Fruit fly (Drosophila melanogaster) whole organism, embryonic: ENCODE measurements around the gene Tasp1.

Source experiments
- Aef1 ChIP-seq: fragments of 200-800 bp; sonication (Bioruptor generic); IDR thresholded peaks from 3 replicates; pipeline ENCODE4 v1.3.6; 2022; ENCODE audit warnings: missing biosample characterization, missing genetic modification characterization
- Atf6 ChIP-seq: fragments of 200-800 bp; sonication (Bioruptor generic); IDR thresholded peaks from 2 replicates; pipeline ENCODE4 v1.3.6; 2022; ENCODE audit warnings: missing biosample characterization, missing genetic modification characterization
- Awh ChIP-seq: fragments of 200-800 bp; sonication (Bioruptor generic); IDR thresholded peaks from 2 replicates; pipeline ENCODE4, ENCODE4 v1.3.6; 2022; ENCODE audit warnings: missing biosample characterization, missing genetic modification characterization
- B-H1 ChIP-seq: fragments of 200-800 bp; sonication (Bioruptor generic); IDR thresholded peaks from 3 replicates; pipeline ENCODE4 v1.3.6; 2022; ENCODE audit warnings: missing biosample characterization, missing genetic modification characterization
- Bteb2 ChIP-seq: fragments of 200-800 bp; sonication (Bioruptor generic); optimal IDR thresholded peaks from 2 replicates; lab custom pipeline; 2016; ENCODE audit warnings: missing biosample characterization, missing genetic modification characterization
- C15 ChIP-seq: fragments of 200-800 bp; sonication (Bioruptor generic); IDR thresholded peaks from 3 replicates; pipeline ENCODE4 v1.3.6; 2022; ENCODE audit warnings: missing biosample characterization, missing genetic modification characterization
- CG11456 ChIP-seq: fragments of 200-800 bp; sonication (Bioruptor generic); IDR thresholded peaks from 3 replicates; pipeline ENCODE4 v1.3.6; 2022; ENCODE audit warnings: missing biosample characterization, missing genetic modification characterization
- CG12391 ChIP-seq: fragments of 200-800 bp; sonication (Bioruptor generic); optimal IDR thresholded peaks from 3 replicates; lab custom pipeline; 2018; ENCODE audit warnings: missing biosample characterization, mild to moderate bottlenecking, missing genetic modification characterization, moderate library complexity
- CG12744 ChIP-seq: fragments of 200-800 bp; sonication (Bioruptor generic); optimal IDR thresholded peaks from 2 replicates; lab custom pipeline; 2016; ENCODE audit warnings: missing biosample characterization, missing genetic modification characterization
- CG15011 ChIP-seq: fragments of 200-800 bp; sonication (Bioruptor generic); optimal IDR thresholded peaks from 3 replicates; lab custom pipeline; 2018; ENCODE audit warnings: missing biosample characterization, mild to moderate bottlenecking, missing genetic modification characterization
- CG15479 ChIP-seq: fragments of 200-800 bp; sonication (Bioruptor generic); optimal IDR thresholded peaks from 3 replicates; lab custom pipeline; 2019; ENCODE audit warnings: missing biosample characterization, mild to moderate bottlenecking, missing genetic modification characterization, moderate library complexity
- CG15514 ChIP-seq: fragments of 200-800 bp; sonication (Bioruptor generic); optimal IDR thresholded peaks from 3 replicates; lab custom pipeline; 2017; ENCODE audit warnings: missing biosample characterization, missing genetic modification characterization, mild to moderate bottlenecking, moderate library complexity, missing genetic modification reagents
- CG17912 ChIP-seq: fragments of 200-800 bp; sonication (Bioruptor generic); optimal IDR thresholded peaks from 2 replicates; lab custom pipeline; 2018; ENCODE audit warnings: missing biosample characterization, mild to moderate bottlenecking, missing genetic modification characterization
- CG18011 ChIP-seq: fragments of 200-800 bp; sonication (Bioruptor generic); optimal IDR thresholded peaks from 2 replicates; lab custom pipeline; 2017; ENCODE audit warnings: missing biosample characterization, missing genetic modification characterization, mild to moderate bottlenecking, moderate library complexity, missing genotype
- CG30020 ChIP-seq: fragments of 200-800 bp; optimal IDR thresholded peaks from 2 replicates; lab custom pipeline; 2019; ENCODE audit warnings: missing biosample characterization, mild to moderate bottlenecking, missing genetic modification characterization, moderate library complexity
- CG6791 ChIP-seq: fragments of 200-800 bp; sonication (Bioruptor generic); IDR thresholded peaks from 3 replicates; pipeline ENCODE4 v1.3.6; 2022; ENCODE audit warnings: missing biosample characterization, missing genetic modification characterization; ENCODE audit not compliant: partially characterized antibody
- CG7745 ChIP-seq: fragments of 200-800 bp; sonication (Bioruptor generic); optimal IDR thresholded peaks from 2 replicates; lab custom pipeline; 2018; ENCODE audit warnings: missing biosample characterization, mild to moderate bottlenecking, missing genetic modification characterization, moderate library complexity
- CG9817 ChIP-seq: fragments of 200-800 bp; sonication (Bioruptor generic); optimal IDR thresholded peaks from 2 replicates; lab custom pipeline; 2018; ENCODE audit warnings: missing biosample characterization, mild to moderate bottlenecking, missing genetic modification characterization, moderate library complexity
- D19A ChIP-seq: fragments of 200-800 bp; optimal IDR thresholded peaks from 3 replicates; lab custom pipeline; 2019; ENCODE audit warnings: missing biosample characterization, mild to moderate bottlenecking, missing genetic modification characterization, moderate library complexity
- Dp ChIP-seq: fragments of 200-800 bp; sonication (Bioruptor generic); optimal IDR thresholded peaks from 2 replicates; lab custom pipeline; 2018; ENCODE audit warnings: missing biosample characterization, mild to moderate bottlenecking, missing genetic modification characterization, moderate library complexity
- Elba2 ChIP-seq: fragments of 200-800 bp; sonication (Bioruptor generic); optimal IDR thresholded peaks from 3 replicates; lab custom pipeline; 2016; ENCODE audit warnings: missing biosample characterization, missing genetic modification characterization
- HHEX ChIP-seq: fragments of 200-800 bp; sonication (Bioruptor generic); optimal IDR thresholded peaks from 3 replicates; lab custom pipeline; 2017; ENCODE audit warnings: missing biosample characterization, mild to moderate bottlenecking, missing genetic modification characterization, missing genetic modification reagents
- HLH4C ChIP-seq: fragments of 200-800 bp; sonication (Bioruptor generic); IDR thresholded peaks from 3 replicates; pipeline ENCODE4 v1.3.6; 2022; ENCODE audit warnings: missing biosample characterization, missing genetic modification characterization; ENCODE audit not compliant: partially characterized antibody
- HLHmδ ChIP-seq: fragments of 200-800 bp; sonication (Bioruptor generic); optimal IDR thresholded peaks from 2 replicates; lab custom pipeline; 2018; ENCODE audit warnings: missing biosample characterization, mild to moderate bottlenecking, missing genetic modification characterization, moderate library complexity
- Hand ChIP-seq: fragments of 200-800 bp; sonication (Bioruptor generic); optimal IDR thresholded peaks from 2 replicates; lab custom pipeline; 2017; ENCODE audit warnings: mild to moderate bottlenecking, missing biosample characterization, missing genetic modification reagents, missing genetic modification characterization
- HmgZ ChIP-seq: fragments of 200-800 bp; sonication (Bioruptor generic); optimal IDR thresholded peaks from 2 replicates; lab custom pipeline; 2018; ENCODE audit warnings: missing biosample characterization, mild to moderate bottlenecking, missing genetic modification characterization
- Hr51 ChIP-seq, 2 experiments: fragments of 200-800 bp; sonication (Bioruptor generic); optimal IDR thresholded peaks; 2 replicates in 1 of 2; 3 replicates in 1 of 2; lab custom pipeline; 2016 to 2018; ENCODE audit warnings: missing biosample characterization in 2 of 2, missing genetic modification characterization in 2 of 2, mild to moderate bottlenecking in 1 of 2, moderate library complexity in 1 of 2
- Nf-YC ChIP-seq: fragments of 200-800 bp; optimal IDR thresholded peaks from 3 replicates; lab custom pipeline; 2019; ENCODE audit warnings: missing biosample characterization, mild to moderate bottlenecking, missing genetic modification characterization, moderate library complexity
- Rfx ChIP-seq: fragments of 200-800 bp; sonication (Bioruptor generic); IDR thresholded peaks from 2 replicates; pipeline ENCODE4 v1.3.6; 2022; ENCODE audit warnings: missing biosample characterization, missing genetic modification characterization
- Rx ChIP-seq: fragments of 200-800 bp; sonication (Bioruptor generic); IDR thresholded peaks from 2 replicates; pipeline ENCODE4 v1.3.6; 2022; ENCODE audit warnings: missing biosample characterization, missing genetic modification characterization
- Xbp1 ChIP-seq: fragments of 200-800 bp; sonication (Bioruptor generic); optimal IDR thresholded peaks from 3 replicates; lab custom pipeline; 2016; ENCODE audit warnings: missing biosample characterization, mild to moderate bottlenecking, missing genetic modification characterization
- Xrp1 ChIP-seq: fragments of 200-800 bp; sonication (Bioruptor generic); IDR thresholded peaks from 2 replicates; pipeline ENCODE4 v1.3.6; 2022; ENCODE audit warnings: missing biosample characterization, missing genetic modification characterization
- ato ChIP-seq: fragments of 200-800 bp; sonication (Bioruptor generic); IDR thresholded peaks from 2 replicates; pipeline ENCODE4 v1.3.6; 2022; ENCODE audit warnings: missing biosample characterization, missing genetic modification characterization; ENCODE audit not compliant: partially characterized antibody
- az2 ChIP-seq: fragments of 200-800 bp; sonication (Bioruptor generic); optimal IDR thresholded peaks from 3 replicates; lab custom pipeline; 2016; ENCODE audit warnings: missing biosample characterization, missing genetic modification characterization
- gsb-n ChIP-seq: fragments of 200-800 bp; sonication (Bioruptor generic); optimal IDR thresholded peaks from 3 replicates; lab custom pipeline; 2018; ENCODE audit warnings: missing biosample characterization, mild to moderate bottlenecking, missing genetic modification characterization
- her ChIP-seq: fragments of 200-800 bp; sonication (Bioruptor generic); optimal IDR thresholded peaks from 2 replicates; lab custom pipeline; 2016; ENCODE audit warnings: missing biosample characterization, missing genetic modification characterization
- kay ChIP-seq: fragments of 200-800 bp; sonication (Bioruptor generic); optimal IDR thresholded peaks from 2 replicates; lab custom pipeline; 2016; ENCODE audit warnings: missing biosample characterization, missing genetic modification characterization
- klu ChIP-seq: fragments of 200-800 bp; sonication (Bioruptor generic); IDR thresholded peaks from 2 replicates; pipeline ENCODE4 v1.3.6; 2022; ENCODE audit warnings: missing biosample characterization, missing genetic modification characterization
- luna ChIP-seq: fragments of 200-800 bp; sonication (Bioruptor generic); optimal IDR thresholded peaks from 2 replicates; lab custom pipeline; 2016; ENCODE audit warnings: missing biosample characterization, missing genetic modification characterization
- nmo ChIP-seq: fragments of 200-800 bp; sonication (Bioruptor generic); optimal IDR thresholded peaks from 2 replicates; lab custom pipeline; 2018; ENCODE audit warnings: missing biosample characterization, mild to moderate bottlenecking, missing genetic modification characterization, moderate library complexity
- nom ChIP-seq: fragments of 200-800 bp; sonication (Bioruptor generic); optimal IDR thresholded peaks from 2 replicates; lab custom pipeline; 2017; ENCODE audit warnings: missing biosample characterization, missing genetic modification characterization, mild to moderate bottlenecking, moderate library complexity, missing genetic modification reagents
- pfk ChIP-seq: fragments of 200-800 bp; sonication (Bioruptor generic); optimal IDR thresholded peaks from 2 replicates; lab custom pipeline; 2018; ENCODE audit warnings: missing biosample characterization, mild to moderate bottlenecking, missing genetic modification characterization, moderate library complexity
- psq ChIP-seq: fragments of 200-800 bp; sonication (Bioruptor generic); optimal IDR thresholded peaks from 2 replicates; lab custom pipeline; 2017; ENCODE audit warnings: missing biosample characterization, missing genetic modification characterization
- ranshi ChIP-seq: fragments of 200-800 bp; sonication (Bioruptor generic); IDR thresholded peaks from 2 replicates; pipeline ENCODE4 v1.3.6; 2022; ENCODE audit warnings: missing biosample characterization, missing genetic modification characterization
- ro ChIP-seq: fragments of 200-800 bp; sonication (Bioruptor generic); IDR thresholded peaks from 2 replicates; pipeline ENCODE4 v1.3.6; 2022; ENCODE audit warnings: missing biosample characterization, missing genetic modification characterization
- sd ChIP-seq: fragments of 200-800 bp; sonication (Bioruptor generic); optimal IDR thresholded peaks from 3 replicates; lab custom pipeline; 2018; ENCODE audit warnings: missing biosample characterization, mild to moderate bottlenecking, missing genetic modification characterization, moderate library complexity
- sima ChIP-seq: fragments of 200-800 bp; sonication (Bioruptor generic); optimal IDR thresholded peaks from 2 replicates; lab custom pipeline; 2016; ENCODE audit warnings: missing biosample characterization, missing genetic modification characterization
- sug ChIP-seq: fragments of 200-800 bp; optimal IDR thresholded peaks from 2 replicates; lab custom pipeline; 2019; ENCODE audit warnings: missing biosample characterization, mild to moderate bottlenecking, missing genetic modification characterization, moderate library complexity
- yki ChIP-seq: fragments of >200 bp; optimal IDR thresholded peaks from 3 replicates; lab custom pipeline; 2018
- zen ChIP-seq: fragments of 200-800 bp; sonication (Bioruptor generic); optimal IDR thresholded peaks from 3 replicates; lab custom pipeline; 2018; ENCODE audit warnings: missing biosample characterization, mild to moderate bottlenecking, missing genetic modification characterization, moderate library complexity

Gene Tasp1

DNA sequence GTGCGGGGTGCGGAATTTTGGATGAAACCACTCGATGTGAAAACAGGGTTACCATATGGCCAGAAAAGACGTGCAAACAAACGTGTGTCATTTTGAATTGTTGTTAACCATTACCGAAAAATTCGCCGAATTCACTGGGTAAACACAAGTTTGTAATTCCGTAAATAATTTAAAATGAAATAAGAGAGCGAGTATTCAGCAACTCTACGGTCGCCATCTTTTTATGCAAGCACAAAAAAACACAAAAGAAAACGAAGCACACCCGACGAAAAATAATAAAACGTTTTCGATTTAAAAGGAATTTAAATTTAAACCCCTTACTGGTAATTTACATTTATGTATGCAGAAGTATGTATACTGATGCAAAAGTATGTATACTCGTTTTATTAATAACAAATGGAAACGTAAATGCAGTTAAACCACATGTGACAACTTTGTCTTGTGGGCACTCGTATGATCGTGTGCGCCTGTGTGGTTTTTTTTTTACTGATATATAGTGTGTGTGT lies 41.4 kb downstream of the Tasp1 start (continued):
- TF ChIP-seq Xrp1 (GFP tag; lab: Robert Waterston, UW) = peak; percentile 96
- TF ChIP-seq sd (tag; lab: Kevin White, UChicago) = peak; percentile 92
- peak; percentile 68 for TF ChIP-seq sug (tag; lab: Kevin White, UChicago)
- peak; percentile 84; the same call in 2 of the 3 replicates for TF ChIP-seq C15
- TF ChIP-seq CG15011 (GFP tag; lab: Kevin White, UChicago) = peak; percentile 86
- TF ChIP-seq psq = peak; percentile 63
- peak; percentile 89 for TF ChIP-seq nom
- no peak for TF ChIP-seq pfk (GFP tag; lab: Kevin White, UChicago)
- TF ChIP-seq Dp (GFP tag; lab: Kevin White, UChicago) = no peak
- TF ChIP-seq CG6791 (GFP tag; lab: Robert Waterston, UW) = no peak
- peak; percentile 62 for TF ChIP-seq kay (GFP tag; lab: Kevin White, UChicago)
- TF ChIP-seq D19A = peak; percentile 86
- TF ChIP-seq luna (GFP tag; lab: Kevin White, UChicago) = peak; percentile 70
- TF ChIP-seq HmgZ (tag; lab: Kevin White, UChicago) = peak; percentile 95
- peak; percentile 92 for TF ChIP-seq zen (tag; lab: Kevin White, UChicago)
- TF ChIP-seq Hand (GFP tag; lab: Kevin White, UChicago) = peak; percentile 93
- no peak for TF ChIP-seq ato (GFP tag; lab: Robert Waterston, UW)
- TF ChIP-seq CG17912 (GFP tag; lab: Kevin White, UChicago) = peak; percentile 81
- TF ChIP-seq gsb-n (tag; lab: Kevin White, UChicago) = peak; percentile 95
- peak; percentile 83 for TF ChIP-seq Awh (GFP tag; lab: Robert Waterston, UW)
- peak; percentile 97 for TF ChIP-seq CG12391 (tag; lab: Kevin White, UChicago)
- TF ChIP-seq Xbp1 (GFP tag; lab: Kevin White, UChicago) = peak; percentile 90
- peak; percentile 93 for TF ChIP-seq Rfx (GFP tag; lab: Robert Waterston, UW)
- TF ChIP-seq B-H1 (GFP tag; lab: Robert Waterston, UW) = peak; percentile 90
- TF ChIP-seq CG7745 (tag; lab: Kevin White, UChicago) = peak; percentile 71
- peak; percentile 53 for TF ChIP-seq CG30020 (tag; lab: Kevin White, UChicago)
- TF ChIP-seq HHEX (GFP tag; lab: Kevin White, UChicago) = peak; percentile 92
- no peak for TF ChIP-seq HLH4C (GFP tag; lab: Robert Waterston, UW)
- TF ChIP-seq yki (lab: Kevin White, UChicago) = no peak
- TF ChIP-seq Atf6 (GFP tag; lab: Robert Waterston, UW) = peak; percentile 96
- TF ChIP-seq Nf-YC (tag; lab: Kevin White, UChicago) = peak; percentile 74
- peak; percentile 98 for TF ChIP-seq az2 (GFP tag; lab: Kevin White, UChicago)
- 0 out of 2 replicates have a peak, but pooled peaks have one; percentile 60 for TF ChIP-seq ro (GFP tag; lab: Robert Waterston, UW)
- TF ChIP-seq Bteb2 (GFP tag; lab: Kevin White, UChicago) = peak; percentile 89
- TF ChIP-seq nmo (GFP tag; lab: Kevin White, UChicago) = peak; percentile 90
- TF ChIP-seq Aef1 = peak; percentile 82
- TF ChIP-seq her = peak; percentile 82
- peak; percentile 83 to 96 for TF ChIP-seq Hr51 (GFP tag; optimal IDR thresholded peaks at IDR 0.05; lab: Kevin White, UChicago)
- no peak for TF ChIP-seq HLHmδ
- TF ChIP-seq klu (GFP tag; lab: Robert Waterston, UW) = peak; percentile 78
- peak; percentile 38 for TF ChIP-seq Elba2 (GFP tag; lab: Kevin White, UChicago)
- TF ChIP-seq ranshi = peak; percentile 90
- peak; percentile 82 for TF ChIP-seq CG11456
- TF ChIP-seq Rx (GFP tag; lab: Robert Waterston, UW) = peak; percentile 83
- TF ChIP-seq CG15479 (GFP tag; lab: Kevin White, UChicago) = no peak
- TF ChIP-seq CG18011 (GFP tag; lab: Kevin White, UChicago) = peak; percentile 69
- peak; percentile 91 for TF ChIP-seq CG12744 (GFP tag; lab: Kevin White, UChicago)
- peak; percentile 81 for TF ChIP-seq CG15514 (GFP tag; lab: Kevin White, UChicago)
- peak; percentile 64 for TF ChIP-seq sima (GFP tag; lab: Kevin White, UChicago)
- peak; percentile 90 for TF ChIP-seq CG9817 (tag; lab: Kevin White, UChicago)
